Worm (Caenorhabditis elegans): ENCODE measurements around the gene clec-158.
A peak's percentile ranks its signal among the peaks of the same experiment; 100 is the strongest.

Gene clec-158

DNA sequence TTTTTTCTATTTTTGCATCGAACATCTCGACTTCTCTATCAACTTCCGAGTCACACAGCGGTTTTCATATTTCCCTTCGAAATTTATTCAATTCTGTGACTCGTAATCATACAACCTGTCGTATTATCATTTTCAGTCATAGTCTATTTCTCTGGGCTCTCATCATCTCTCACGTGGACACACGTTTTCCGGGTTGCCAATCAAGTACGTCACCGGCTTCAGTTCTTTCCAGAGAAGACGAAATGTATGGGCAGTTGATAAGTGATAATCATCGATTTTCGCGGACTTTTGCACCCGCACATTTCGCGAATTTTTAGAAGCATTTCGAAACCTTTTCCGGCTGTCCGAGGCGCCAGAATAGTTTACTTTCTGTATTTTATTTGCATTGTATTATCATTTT, 9.1 kb downstream of the clec-158 start, which contains the start of gene srv-1 (continued):
- no peak for TF ChIP-seq unc-130 (GFP tag; optimal IDR thresholded peaks at IDR 0.05)
- TF ChIP-seq fos-1 (tag; optimal IDR thresholded peaks at IDR 0.05), result peak; percentile 43
- peak in 1 of 2 experiments; percentile 31 for TF ChIP-seq unc-62 (GFP tag; optimal IDR thresholded peaks at IDR 0.05 in 1 of 2)
- TF ChIP-seq unc-62 (tag; optimal IDR thresholded peaks at IDR 0.05), result no peak
- no peak for TF ChIP-seq Y105C5A.15 (GFP tag; IDR thresholded peaks at IDR 0.05)
- TF ChIP-seq daf-8 (GFP tag; IDR thresholded peaks at IDR 0.05), result no peak
- no peak for TF ChIP-seq nhr-41 (GFP tag; IDR thresholded peaks at IDR 0.05)
- no peak for TF ChIP-seq R02D3.7 (tag; optimal IDR thresholded peaks at IDR 0.05)
- TF ChIP-seq ztf-7 (tag; optimal IDR thresholded peaks at IDR 0.05), result no peak

DNA sequence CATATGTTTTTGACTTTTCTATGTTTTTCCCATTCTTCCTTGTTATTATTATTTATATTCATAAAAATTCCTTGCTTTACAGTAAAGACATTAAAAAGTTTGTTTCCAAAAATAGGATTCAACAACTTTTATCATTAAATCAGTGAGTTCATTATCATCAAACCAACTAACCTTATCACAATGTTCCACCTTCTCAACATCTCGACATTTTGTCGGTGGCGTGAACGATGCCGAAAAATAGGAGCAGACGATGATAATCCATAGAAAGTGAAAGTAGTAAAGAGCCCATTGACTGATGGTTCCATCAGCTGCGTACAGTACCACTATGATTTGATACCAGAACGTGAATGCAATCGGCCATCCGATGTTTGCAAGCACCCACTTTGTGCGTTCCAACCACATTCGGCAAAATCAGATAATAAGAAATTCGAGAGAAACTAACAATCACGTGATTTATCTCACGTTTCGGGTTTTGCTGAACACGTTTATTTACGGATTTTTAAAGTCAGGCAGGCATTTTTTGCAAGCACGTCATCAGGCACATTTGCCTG, 10.7 kb downstream of the clec-158 start, which contains the start of gene dhhc-5:
TSS of gene dhhc-5 (minus strand) at position 406 of the 551 bp plus-strand sequence.
- TF ChIP-seq snpc-1.2 (GFP tag; IDR thresholded peaks at IDR 0.05) (no peak), mdt-29 (GFP tag; IDR thresholded peaks at IDR 0.05) (no peak), daf-16 (GFP tag; optimal IDR thresholded peaks at IDR 0.05) (no peak), daf-16 (tag; optimal IDR thresholded peaks at IDR 0.05) (peak; percentile 80), jun-1 (tag; optimal IDR thresholded peaks at IDR 0.05) (no peak), arid-1 (GFP tag; conservative IDR thresholded peaks at IDR 0.05) (no peak), Y105C5A.15 (GFP tag; IDR thresholded peaks at IDR 0.05) (no peak), Y75B8A.6 (GFP tag; IDR thresholded peaks at IDR 0.05) (no peak), hlh-11 (tag; optimal IDR thresholded peaks at IDR 0.05) (peak; percentile 65), rbr-2 (tag; optimal IDR thresholded peaks at IDR 0.05) (no peak), fos-1 (tag; optimal IDR thresholded peaks at IDR 0.05) (no peak), zfp-3 (GFP tag; conservative IDR thresholded peaks at IDR 0.05) (no peak), aha-1 (tag) (no peak), lin-39 (tag; optimal IDR thresholded peaks at IDR 0.05) (no peak), mdl-1 (tag; optimal IDR thresholded peaks at IDR 0.05) (no peak), F49E8.2 (tag; optimal IDR thresholded peaks at IDR 0.05; ENCODE audit: borderline replicate concordance) (no peak), daf-8 (GFP tag; IDR thresholded peaks at IDR 0.05) (no peak), ama-1 (optimal IDR thresholded peaks at IDR 0.05) (no peak), F37D6.2 (tag; optimal IDR thresholded peaks at IDR 0.05) (no peak), ces-1 (GFP tag; optimal IDR thresholded peaks at IDR 0.05) (no peak), dmd-6 (GFP tag; IDR thresholded peaks at IDR 0.05) (peak; percentile 37; the same call in 1 of the 2 replicates), unc-39 (tag; optimal IDR thresholded peaks at IDR 0.05) (no peak), aly-2 (tag; optimal IDR thresholded peaks at IDR 0.05) (no peak), sdz-12 (GFP tag; optimal IDR thresholded peaks at IDR 0.05) (no peak), ceh-32 (tag; optimal IDR thresholded peaks at IDR 0.05; ENCODE audit: poor library complexity) (no peak), nhr-102 (tag; optimal IDR thresholded peaks at IDR 0.05) (peak; percentile 17), gei-8 (GFP tag; optimal IDR thresholded peaks at IDR 0.05) (no peak), ZK337.2 (GFP tag; IDR thresholded peaks at IDR 0.05) (no peak), ceh-62 (tag; optimal IDR thresholded peaks at IDR 0.05) (no peak), ceh-28 (tag; optimal IDR thresholded peaks at IDR 0.05) (no peak), F44E2.7 (GFP tag; IDR thresholded peaks at IDR 0.05) (no peak), nhr-28 (tag; optimal IDR thresholded peaks at IDR 0.05) (peak; percentile 9), nhr-6 (tag; optimal IDR thresholded peaks at IDR 0.05) (no peak), R02D3.7 (tag; optimal IDR thresholded peaks at IDR 0.05) (no peak), skn-1 (tag; optimal IDR thresholded peaks at IDR 0.05) (no peak), unc-62 (GFP tag; optimal IDR thresholded peaks at IDR 0.05 in 1 of 2) (peak in 1 of 2 experiments; percentile 91), unc-62 (tag; optimal IDR thresholded peaks at IDR 0.05) (no peak), lin-29 (GFP tag; IDR thresholded peaks at IDR 0.05) (no peak), dpl-1 (GFP tag; optimal IDR thresholded peaks at IDR 0.05) (no peak), daf-12 (tag; optimal IDR thresholded peaks at IDR 0.05) (no peak), mes-2 (tag; optimal IDR thresholded peaks at IDR 0.05; ENCODE audit: poor library complexity, severe bottlenecking) (no peak), spr-1 (tag; optimal IDR thresholded peaks at IDR 0.05) (no peak), hif-1 (tag; optimal IDR thresholded peaks at IDR 0.05) (no peak), egl-43 (GFP tag; IDR thresholded peaks at IDR 0.05) (no peak)

Data from whole organism, L4 larva.